Worm (Caenorhabditis elegans): ENCODE measurements around the gene C29A12.1.
A peak's percentile ranks its signal among the peaks of the same experiment; 100 is the strongest.

DNA sequence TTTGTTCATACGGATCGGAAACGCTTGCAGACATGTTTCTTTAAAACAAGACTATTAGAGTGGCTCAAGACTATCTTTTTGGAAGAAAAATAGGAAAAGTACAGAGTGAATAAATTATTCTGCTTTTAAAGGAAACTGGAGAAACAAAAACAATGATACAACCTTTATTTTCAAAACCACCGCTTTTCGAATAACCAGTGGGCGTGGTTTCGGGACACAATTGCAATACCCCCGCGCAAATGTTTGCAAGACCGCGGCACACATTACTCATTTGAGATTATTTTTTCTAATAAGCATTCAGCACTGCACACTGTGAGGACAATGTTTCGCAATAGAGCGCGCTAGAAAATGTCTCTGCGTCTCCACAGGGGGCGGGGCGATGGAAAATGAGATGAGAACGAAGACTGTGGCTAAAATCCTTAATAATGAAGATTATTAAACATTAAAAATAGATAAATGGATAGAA is 5.4 kb downstream of the C29A12.1 start, which contains the start of gene plrg-1:
- TF ChIP-seq nhr-120 (GFP tag; IDR thresholded peaks at IDR 0.05) (no peak), lag-1 (GFP tag; IDR thresholded peaks at IDR 0.05) (0 out of 2 replicates have a peak, but pooled peaks have one; percentile 49), zim-3 (tag; optimal IDR thresholded peaks at IDR 0.05) (no peak), tlf-1 (GFP tag; optimal IDR thresholded peaks at IDR 0.05) (peak; percentile 85), let-607 (tag; optimal IDR thresholded peaks at IDR 0.05) (peak; percentile 34 to 70), B0261.1 (tag; optimal IDR thresholded peaks at IDR 0.05) (no peak), ama-1 (optimal IDR thresholded peaks at IDR 0.05) (no peak), ama-1 (GFP tag; optimal IDR thresholded peaks at IDR 0.05) (no peak), nhr-90 (tag; optimal IDR thresholded peaks at IDR 0.05) (peak; percentile 40), madf-6 (GFP tag; IDR thresholded peaks at IDR 0.05) (peak; percentile 86), dpl-1 (GFP tag; optimal IDR thresholded peaks at IDR 0.05) (peak; percentile 74), sptf-2 (GFP tag; optimal IDR thresholded peaks at IDR 0.05) (no peak), mel-28 (tag; optimal IDR thresholded peaks at IDR 0.05; ENCODE audit: borderline replicate concordance) (peak; percentile 32), lin-26 (GFP tag; IDR thresholded peaks at IDR 0.05) (peak; percentile 81)

Measured in whole organism, young adult.